Fruit fly (Drosophila melanogaster): ENCODE data around the gene CG7029.

CG7029 gene

dm6 chr3R:22784674-22785316 is 34.1 kb downstream of the CG7029 start:
- TF ChIP-seq Myc (optimal IDR thresholded peaks at IDR 0.05): no peak
- TF ChIP-seq N (GFP tag; optimal IDR thresholded peaks at IDR 0.05): no peak
- no peak for TF ChIP-seq h (GFP tag; optimal IDR thresholded peaks at IDR 0.05)
- no peak for TF ChIP-seq br (GFP tag; optimal IDR thresholded peaks at IDR 0.05)
- no peak for TF ChIP-seq woc (GFP tag; optimal IDR thresholded peaks at IDR 0.05)
- TF ChIP-seq Dfd (GFP tag; optimal IDR thresholded peaks at IDR 0.05): peak; percentile 20
- no peak for TF ChIP-seq lola (GFP tag; optimal IDR thresholded peaks at IDR 0.05)

DNA sequence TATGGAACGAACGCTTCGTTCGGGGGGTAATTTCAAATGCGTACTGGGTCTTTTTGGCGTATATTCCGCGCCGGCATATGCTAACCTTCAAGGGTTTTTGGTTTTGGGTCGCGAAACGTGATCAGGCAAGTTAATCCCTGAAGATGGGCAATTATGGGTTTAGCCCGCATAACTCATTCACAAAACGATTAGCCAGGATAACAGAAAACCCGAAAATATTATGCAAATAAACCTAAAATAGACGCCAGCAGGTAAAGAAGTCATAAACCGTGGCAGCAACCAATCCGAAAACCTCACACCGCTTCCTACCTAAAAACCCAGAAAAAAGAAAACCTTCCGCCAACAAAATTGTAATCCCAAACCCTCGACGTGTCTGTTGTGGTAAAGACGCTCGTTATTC is 38.4 kb downstream of the CG7029 start:
- TF ChIP-seq foxo (GFP tag; optimal IDR thresholded peaks at IDR 0.05): no peak
- TF ChIP-seq brk (GFP tag; optimal IDR thresholded peaks at IDR 0.05): no peak
- no peak for TF ChIP-seq N (GFP tag; optimal IDR thresholded peaks at IDR 0.05)
- no peak for TF ChIP-seq fru (GFP tag; optimal IDR thresholded peaks at IDR 0.05)
- TF ChIP-seq dl (GFP tag; optimal IDR thresholded peaks at IDR 0.05; ENCODE audit: insufficient read depth in 1 of 2, partially characterized antibody in 2 of 2): no peak
- TF ChIP-seq br (GFP tag; optimal IDR thresholded peaks at IDR 0.05): no peak
- TF ChIP-seq CG9705 (GFP tag; optimal IDR thresholded peaks at IDR 0.05): no peak
- no peak for TF ChIP-seq Dif (GFP tag; optimal IDR thresholded peaks at IDR 0.05; ENCODE audit: partially characterized antibody)
- TF ChIP-seq usp (GFP tag; optimal IDR thresholded peaks at IDR 0.05): no peak
- no peak for TF ChIP-seq woc (GFP tag; optimal IDR thresholded peaks at IDR 0.05)
- TF ChIP-seq Hr83 (GFP tag; optimal IDR thresholded peaks at IDR 0.05; ENCODE audit: poor library complexity, severe bottlenecking): no peak
- TF ChIP-seq Sp1 (GFP tag; optimal IDR thresholded peaks at IDR 0.05): no peak
- no peak for TF ChIP-seq psq (GFP tag; optimal IDR thresholded peaks at IDR 0.05)
- TF ChIP-seq jim (GFP tag; optimal IDR thresholded peaks at IDR 0.05): no peak
- TF ChIP-seq Mio (GFP tag; optimal IDR thresholded peaks at IDR 0.05): no peak
- TF ChIP-seq HLH106 (tag; optimal IDR thresholded peaks at IDR 0.05): no peak
- no peak for TF ChIP-seq OdsH (GFP tag; optimal IDR thresholded peaks at IDR 0.05)
- TF ChIP-seq ey (GFP tag; optimal IDR thresholded peaks at IDR 0.05): no peak
- no peak for TF ChIP-seq tai (GFP tag; optimal IDR thresholded peaks at IDR 0.05)

DNA sequence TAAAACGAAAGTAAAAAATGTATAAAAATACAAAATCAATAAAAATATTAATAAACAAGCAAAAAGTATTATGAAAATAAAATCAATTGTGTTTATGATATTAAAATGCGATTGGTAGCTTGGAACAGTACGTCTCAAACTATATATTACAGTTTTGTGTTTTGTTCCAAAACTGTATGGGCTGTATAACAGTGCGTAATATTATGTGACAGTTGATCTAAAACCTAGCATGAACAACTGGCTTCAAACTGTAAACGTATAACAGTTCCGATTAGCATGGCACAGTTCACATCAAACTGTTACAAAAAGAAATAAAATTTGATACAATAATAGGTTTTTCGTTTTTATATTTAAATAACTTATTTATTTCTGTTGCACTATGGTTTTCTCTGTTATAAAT is 43.3 kb downstream of the CG7029 start:
- no peak for TF ChIP-seq Mio (GFP tag; optimal IDR thresholded peaks at IDR 0.05)
- TF ChIP-seq Hr83 (GFP tag; optimal IDR thresholded peaks at IDR 0.05; ENCODE audit: poor library complexity, severe bottlenecking): no peak
- TF ChIP-seq Myc (optimal IDR thresholded peaks at IDR 0.05): peak; percentile 96
- TF ChIP-seq lola (GFP tag; optimal IDR thresholded peaks at IDR 0.05): no peak
- no peak for TF ChIP-seq br (GFP tag; optimal IDR thresholded peaks at IDR 0.05)

- TF ChIP-seq ey (GFP tag; optimal IDR thresholded peaks at IDR 0.05) (no peak), CrebA (GFP tag; optimal IDR thresholded peaks at IDR 0.05; ENCODE audit: borderline replicate concordance) (no peak), Abd-B (GFP tag; optimal IDR thresholded peaks at IDR 0.05) (no peak), Myc (optimal IDR thresholded peaks at IDR 0.05) (no peak), dmrt93B (GFP tag; optimal IDR thresholded peaks at IDR 0.05) (no peak), Mio (GFP tag; optimal IDR thresholded peaks at IDR 0.05) (no peak), pan (optimal IDR thresholded peaks at IDR 0.05) (no peak), sage (GFP tag; optimal IDR thresholded peaks at IDR 0.05) (no peak), OdsH (GFP tag; optimal IDR thresholded peaks at IDR 0.05) (no peak), Dif (GFP tag; optimal IDR thresholded peaks at IDR 0.05; ENCODE audit: partially characterized antibody) (no peak), dl (GFP tag; optimal IDR thresholded peaks at IDR 0.05; ENCODE audit: insufficient read depth in 1 of 2, partially characterized antibody in 2 of 2) (no peak), tai (GFP tag; optimal IDR thresholded peaks at IDR 0.05) (no peak), Hnf4 (GFP tag; optimal IDR thresholded peaks at IDR 0.05) (no peak), GATAd (GFP tag; optimal IDR thresholded peaks at IDR 0.05) (no peak), HLH106 (tag; optimal IDR thresholded peaks at IDR 0.05) (no peak), CG9705 (GFP tag; optimal IDR thresholded peaks at IDR 0.05) (no peak)
Observed at dm6 chr3R:22803655-22804341, 53.1 kb downstream of the CG7029 start, which contains the start of gene CG7031. TSS of gene CG7031 (plus strand) at chr3R:22804291.

dm6 chr3R:22807132-22807531 is 56.4 kb downstream of the CG7029 start:
- no peak for TF ChIP-seq sage (GFP tag; optimal IDR thresholded peaks at IDR 0.05)
- no peak for TF ChIP-seq OdsH (GFP tag; optimal IDR thresholded peaks at IDR 0.05)
- no peak for TF ChIP-seq HLH106 (tag; optimal IDR thresholded peaks at IDR 0.05)
- TF ChIP-seq fru (GFP tag; optimal IDR thresholded peaks at IDR 0.05): no peak
- no peak for TF ChIP-seq dsf (GFP tag; optimal IDR thresholded peaks at IDR 0.05; ENCODE audit: borderline replicate concordance)
- TF ChIP-seq h (GFP tag; optimal IDR thresholded peaks at IDR 0.05): no peak
- no peak for TF ChIP-seq Dif (GFP tag; optimal IDR thresholded peaks at IDR 0.05; ENCODE audit: partially characterized antibody)
- no peak for TF ChIP-seq br (GFP tag; optimal IDR thresholded peaks at IDR 0.05)
